Fruit fly (Drosophila melanogaster): ENCODE results near the gene Syx7.

Syx7 gene

DNA sequence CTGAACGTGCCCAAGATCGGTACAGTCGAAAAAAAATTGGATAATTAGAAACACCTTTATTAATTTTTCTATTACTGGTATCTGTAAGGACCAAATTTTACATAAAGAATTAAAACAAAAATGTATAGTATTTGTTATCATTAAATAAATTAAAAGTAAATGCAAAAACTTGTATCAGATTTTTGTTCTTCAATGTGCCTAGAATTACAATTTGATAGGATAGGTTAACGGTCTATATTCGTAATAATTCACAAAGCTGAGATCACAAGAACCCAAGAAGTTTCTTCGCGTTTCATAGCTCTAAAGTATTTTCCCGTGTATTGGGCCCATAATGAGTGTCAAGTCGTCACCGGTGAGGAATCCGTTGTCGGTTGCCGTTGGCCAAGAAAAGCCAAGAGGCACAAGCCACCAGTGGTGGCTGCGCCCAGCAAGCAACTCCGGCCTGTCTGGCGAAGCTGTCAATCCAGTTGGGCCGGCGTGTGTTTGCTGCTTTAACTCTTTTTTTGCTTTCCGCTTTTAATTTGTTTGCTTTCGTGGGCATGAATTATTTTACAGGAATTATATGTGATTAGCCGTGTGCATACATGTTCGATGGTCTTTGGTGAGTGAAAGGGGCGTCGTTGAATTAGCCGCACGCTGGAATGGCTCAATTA lies 27.6 kb upstream of the Syx7 start (continued):
- TF ChIP-seq Dfd (GFP tag; optimal IDR thresholded peaks at IDR 0.05) (no peak), zf30C (GFP tag; optimal IDR thresholded peaks at IDR 0.05) (no peak), Hr39 (optimal IDR thresholded peaks at IDR 0.05) (no peak), Six4 (GFP tag; optimal IDR thresholded peaks at IDR 0.05) (peak; percentile 18), CG3838 (GFP tag; optimal IDR thresholded peaks at IDR 0.05) (no peak), nmo (GFP tag; optimal IDR thresholded peaks at IDR 0.05) (peak; percentile 65), CG2875 (GFP tag; optimal IDR thresholded peaks at IDR 0.05) (no peak), NK7.1 (GFP tag; optimal IDR thresholded peaks at IDR 0.05) (no peak), Ada2b (GFP tag; IDR thresholded peaks at IDR 0.05) (0 out of 2 replicates have a peak, but pooled peaks have one; percentile 31), fd96Cb (tag; optimal IDR thresholded peaks at IDR 0.05) (peak; percentile 49), CG11093 (GFP tag; IDR thresholded peaks at IDR 0.05) (no peak), gt (GFP tag; IDR thresholded peaks at IDR 0.05) (no peak), CkIIα-i1 (GFP tag; IDR thresholded peaks at IDR 0.05) (no peak), Fer1 (GFP tag; optimal IDR thresholded peaks at IDR 0.05) (no peak), schlank (tag; optimal IDR thresholded peaks at IDR 0.05) (no peak), insv (GFP tag; optimal IDR thresholded peaks at IDR 0.05) (no peak), Lhr (GFP tag; optimal IDR thresholded peaks at IDR 0.05) (no peak), Bgb (GFP tag; IDR thresholded peaks at IDR 0.05; ENCODE audit: partially characterized antibody) (no peak), ssp (GFP tag; IDR thresholded peaks at IDR 0.05) (0 out of 2 replicates have a peak, but pooled peaks have one; percentile 24), klu (GFP tag; IDR thresholded peaks at IDR 0.05) (0 out of 2 replicates have a peak, but pooled peaks have one; percentile 28), yki (optimal IDR thresholded peaks at IDR 0.05) (no peak), phol (tag; optimal IDR thresholded peaks at IDR 0.05) (peak; percentile 68), zen2 (GFP tag; IDR thresholded peaks at IDR 0.05; ENCODE audit: partially characterized antibody) (no peak), ab (GFP tag; optimal IDR thresholded peaks at IDR 0.05) (no peak), Dref (GFP tag; IDR thresholded peaks at IDR 0.05) (no peak), jing (GFP tag; optimal IDR thresholded peaks at IDR 0.05) (peak; percentile 23), CG32767 (GFP tag; IDR thresholded peaks at IDR 0.05) (peak; percentile 47; the same call in 1 of the 2 replicates), Dad (GFP tag; optimal IDR thresholded peaks at IDR 0.05) (no peak), H15 (GFP tag; IDR thresholded peaks at IDR 0.05) (no peak), MBD-R2 (GFP tag; IDR thresholded peaks at IDR 0.05) (no peak), lab (GFP tag; optimal IDR thresholded peaks at IDR 0.05) (peak; percentile 61), CG12155 (GFP tag; optimal IDR thresholded peaks at IDR 0.05) (peak; percentile 33), Pdp1 (GFP tag; optimal IDR thresholded peaks at IDR 0.05) (no peak), PHDP (tag; optimal IDR thresholded peaks at IDR 0.05) (peak; percentile 65), CG9727 (GFP tag; optimal IDR thresholded peaks at IDR 0.05) (peak; percentile 55), Adf1 (GFP tag; IDR thresholded peaks at IDR 0.05) (peak; percentile 8; the same call in 1 of the 2 replicates), CG6765 (GFP tag; optimal IDR thresholded peaks at IDR 0.05) (no peak), CG8765 (GFP tag; IDR thresholded peaks at IDR 0.05) (no peak), CG18599 (GFP tag; optimal IDR thresholded peaks at IDR 0.05) (peak; percentile 71), tup (GFP tag; optimal IDR thresholded peaks at IDR 0.05) (no peak), usp (GFP tag; optimal IDR thresholded peaks at IDR 0.05) (no peak), CG8388 (GFP tag; optimal IDR thresholded peaks at IDR 0.05) (peak; percentile 53), CG4707 (GFP tag; optimal IDR thresholded peaks at IDR 0.05) (no peak), CG12769 (tag; optimal IDR thresholded peaks at IDR 0.05) (peak; percentile 37), prd (optimal IDR thresholded peaks at IDR 0.05) (no peak), prd (GFP tag; IDR thresholded peaks at IDR 0.05) (peak; percentile 34; the same call in 1 of the 3 replicates), Asciz (GFP tag; optimal IDR thresholded peaks at IDR 0.05) (peak; percentile 48), tio (GFP tag; optimal IDR thresholded peaks at IDR 0.05) (peak; percentile 41), CG3407 (GFP tag; optimal IDR thresholded peaks at IDR 0.05) (no peak), CG10209 (GFP tag; optimal IDR thresholded peaks at IDR 0.05) (peak; percentile 53)
